Fruit fly (Drosophila melanogaster): ENCODE data around the gene snRNP-U1-C.

The snRNP-U1-C gene

dm6 chr3R:18995556-18996272 lies 12.3 kb upstream of the snRNP-U1-C start (continued):
- TF ChIP-seq CG4617 (GFP tag; optimal IDR thresholded peaks at IDR 0.05; ENCODE audit: borderline replicate concordance): peak; percentile 39
- TF ChIP-seq gce (GFP tag; IDR thresholded peaks at IDR 0.05): peak; percentile 65; the same call in 1 of the 3 replicates
- peak; percentile 85 for TF ChIP-seq CG4820 (GFP tag; optimal IDR thresholded peaks at IDR 0.05)
- TF ChIP-seq Mes4 (GFP tag; optimal IDR thresholded peaks at IDR 0.05): peak; percentile 49
- peak; percentile 55; the same call in 1 of the 3 replicates for TF ChIP-seq Mrtf (GFP tag; IDR thresholded peaks at IDR 0.05)
- peak; percentile 12 to 88 for TF ChIP-seq Hr51 (GFP tag; optimal IDR thresholded peaks at IDR 0.05)
- TF ChIP-seq Vsx1 (GFP tag; optimal IDR thresholded peaks at IDR 0.05): no peak
- TF ChIP-seq Stat92E (GFP tag; optimal IDR thresholded peaks at IDR 0.05): no peak
- TF ChIP-seq CG5180 (GFP tag; optimal IDR thresholded peaks at IDR 0.05): peak; percentile 70
- TF ChIP-seq Sox102F (GFP tag; optimal IDR thresholded peaks at IDR 0.05): peak; percentile 94
- peak; percentile 62; the same call in 2 of the 3 replicates for TF ChIP-seq B-H1 (GFP tag; IDR thresholded peaks at IDR 0.05)
- peak; percentile 76 for TF ChIP-seq Camta (GFP tag; optimal IDR thresholded peaks at IDR 0.05)
- TF ChIP-seq zfh1 (GFP tag; IDR thresholded peaks at IDR 0.05): peak; percentile 84
- peak; percentile 56 for TF ChIP-seq CG30431 (GFP tag; optimal IDR thresholded peaks at IDR 0.05)
- TF ChIP-seq sr (GFP tag; IDR thresholded peaks at IDR 0.05): peak; percentile 73; the same call in 2 of the 3 replicates
- no peak for TF ChIP-seq al (GFP tag; IDR thresholded peaks at IDR 0.05)
- no peak for TF ChIP-seq CG17912 (GFP tag; optimal IDR thresholded peaks at IDR 0.05)
- TF ChIP-seq CG11085 (GFP tag; IDR thresholded peaks at IDR 0.05): no peak
- TF ChIP-seq cato (GFP tag; optimal IDR thresholded peaks at IDR 0.05; ENCODE audit: borderline replicate concordance): no peak
- peak; percentile 49 for TF ChIP-seq slbo (GFP tag; IDR thresholded peaks at IDR 0.05)
- TF ChIP-seq maf-S (GFP tag; optimal IDR thresholded peaks at IDR 0.05): peak; percentile 15
- peak; percentile 75 for TF ChIP-seq lab (GFP tag; optimal IDR thresholded peaks at IDR 0.05)
- TF ChIP-seq CG3995 (GFP tag; optimal IDR thresholded peaks at IDR 0.05): no peak
- peak; percentile 88 for TF ChIP-seq Blimp-1 (GFP tag; optimal IDR thresholded peaks at IDR 0.05)
- peak; percentile 69 for TF ChIP-seq CG7556 (GFP tag; optimal IDR thresholded peaks at IDR 0.05)
- no peak for TF ChIP-seq Trl (optimal IDR thresholded peaks at IDR 0.05)
- peak; percentile 53 for TF ChIP-seq Trl (GFP tag; optimal IDR thresholded peaks at IDR 0.05)
- peak; percentile 77 for TF ChIP-seq Spps (tag; optimal IDR thresholded peaks at IDR 0.05)
- TF ChIP-seq CG4328 (GFP tag; optimal IDR thresholded peaks at IDR 0.05): peak; percentile 22
- TF ChIP-seq CG2116 (GFP tag; optimal IDR thresholded peaks at IDR 0.05): peak; percentile 41
- TF ChIP-seq corto (GFP tag; optimal IDR thresholded peaks at IDR 0.05): peak; percentile 2
- TF ChIP-seq bab2 (GFP tag; optimal IDR thresholded peaks at IDR 0.05): peak; percentile 68
- peak; percentile 60; the same call in 1 of the 3 replicates for TF ChIP-seq CG3726 (GFP tag; IDR thresholded peaks at IDR 0.05)
- no peak for TF ChIP-seq Doc2 (GFP tag; IDR thresholded peaks at IDR 0.05)
- TF ChIP-seq unc-4 (GFP tag; IDR thresholded peaks at IDR 0.05; ENCODE audit: partially characterized antibody): no peak
- peak; percentile 90 for TF ChIP-seq CG31441 (GFP tag; IDR thresholded peaks at IDR 0.05)
- TF ChIP-seq B-H2 (GFP tag; optimal IDR thresholded peaks at IDR 0.05): no peak
- no peak for TF ChIP-seq Hmx (GFP tag; optimal IDR thresholded peaks at IDR 0.05)
- TF ChIP-seq ttk (GFP tag; IDR thresholded peaks at IDR 0.05): peak; percentile 76
- peak; percentile 67 for TF ChIP-seq sob (GFP tag; IDR thresholded peaks at IDR 0.05)
- peak; percentile 79 for TF ChIP-seq wor (GFP tag; IDR thresholded peaks at IDR 0.05)
- TF ChIP-seq CG12659 (GFP tag; optimal IDR thresholded peaks at IDR 0.05): peak; percentile 45
- peak; percentile 2 for TF ChIP-seq CG9609 (GFP tag; optimal IDR thresholded peaks at IDR 0.05)
- peak; percentile 80 for TF ChIP-seq CG14710 (tag; optimal IDR thresholded peaks at IDR 0.05)
- TF ChIP-seq Ptx1 (GFP tag; IDR thresholded peaks at IDR 0.05): peak; percentile 82
- TF ChIP-seq CG10209 (GFP tag; optimal IDR thresholded peaks at IDR 0.05): peak; percentile 71
- TF ChIP-seq CG14050 (GFP tag; IDR thresholded peaks at IDR 0.05): peak; percentile 68
- no peak for TF ChIP-seq D19B (GFP tag; optimal IDR thresholded peaks at IDR 0.05)
- peak; percentile 85 for TF ChIP-seq az2 (GFP tag; optimal IDR thresholded peaks at IDR 0.05)

All from whole organism, embryonic.